Worm (Caenorhabditis elegans): ENCODE data around the gene cfim-2.

cfim-2 gene

ce11 chrIV:8973249-8973958 lies 47.3 kb downstream of the cfim-2 start, which contains the start of gene C53B4.3:
Gene C53B4.3, minus strand, starts transcription at chrIV:8973712.
- TF ChIP-seq nhr-10 (tag; optimal IDR thresholded peaks at IDR 0.05) = no peak
- TF ChIP-seq nhr-12 (tag; optimal IDR thresholded peaks at IDR 0.05) = no peak
- TF ChIP-seq lin-39 (tag; optimal IDR thresholded peaks at IDR 0.05) = no peak
- peak; percentile 7 for TF ChIP-seq lin-11 (tag; optimal IDR thresholded peaks at IDR 0.05)
- peak; percentile 1 for TF ChIP-seq ztf-4 (tag; optimal IDR thresholded peaks at IDR 0.05)
- no peak for TF ChIP-seq nhr-237 (tag; optimal IDR thresholded peaks at IDR 0.05)
- TF ChIP-seq egl-27 (tag; optimal IDR thresholded peaks at IDR 0.05) = no peak
- peak; percentile 81 for TF ChIP-seq F13H6.1 (tag; optimal IDR thresholded peaks at IDR 0.05)
- TF ChIP-seq sma-3 (GFP tag; optimal IDR thresholded peaks at IDR 0.05) = peak; percentile 76
- no peak for TF ChIP-seq ceh-82 (tag; optimal IDR thresholded peaks at IDR 0.05)
- TF ChIP-seq nhr-6 (tag; optimal IDR thresholded peaks at IDR 0.05) = no peak
- no peak for TF ChIP-seq unc-39 (tag; optimal IDR thresholded peaks at IDR 0.05)
- no peak for TF ChIP-seq ztf-11 (tag; optimal IDR thresholded peaks at IDR 0.05)
- no peak for TF ChIP-seq ZK546.5 (tag; optimal IDR thresholded peaks at IDR 0.05)
- TF ChIP-seq unc-62 (GFP tag; optimal IDR thresholded peaks at IDR 0.05) = no peak
- TF ChIP-seq C34F6.9 (tag; optimal IDR thresholded peaks at IDR 0.05) = peak; percentile 68
- no peak for TF ChIP-seq mbf-1 (tag; optimal IDR thresholded peaks at IDR 0.05)
- no peak for TF ChIP-seq nhr-77 (tag; optimal IDR thresholded peaks at IDR 0.05)
- peak; percentile 58 for TF ChIP-seq gmeb-1 (tag; optimal IDR thresholded peaks at IDR 0.05)
- peak; percentile 19 for TF ChIP-seq lin-13 (GFP tag; optimal IDR thresholded peaks at IDR 0.05)
- TF ChIP-seq lsy-2 (tag; optimal IDR thresholded peaks at IDR 0.05) = peak; percentile 51 to 75
- TF ChIP-seq sma-9 (GFP tag; optimal IDR thresholded peaks at IDR 0.05) = peak; percentile 89
- no peak for TF ChIP-seq sma-9 (tag; optimal IDR thresholded peaks at IDR 0.05)
- TF ChIP-seq nhr-11 (tag; optimal IDR thresholded peaks at IDR 0.05) = no peak
- TF ChIP-seq unc-55 (GFP tag; optimal IDR thresholded peaks at IDR 0.05) = peak; percentile 65
- peak; percentile 39 for TF ChIP-seq crh-2 (tag; optimal IDR thresholded peaks at IDR 0.05)
- TF ChIP-seq snpc-4 (tag; optimal IDR thresholded peaks at IDR 0.05) = no peak
- no peak for TF ChIP-seq aly-2 (tag; optimal IDR thresholded peaks at IDR 0.05)
- no peak for TF ChIP-seq zag-1 (tag; optimal IDR thresholded peaks at IDR 0.05)
- peak; percentile 70 for TF ChIP-seq nhr-25 (tag; optimal IDR thresholded peaks at IDR 0.05)
- no peak for TF ChIP-seq alr-1 (tag; optimal IDR thresholded peaks at IDR 0.05)
- TF ChIP-seq skn-1 (tag; optimal IDR thresholded peaks at IDR 0.05) = no peak
- TF ChIP-seq ztf-1 (GFP tag; conservative IDR thresholded peaks at IDR 0.05) = no peak
- no peak for TF ChIP-seq ama-1 (optimal IDR thresholded peaks at IDR 0.05)
- no peak for TF ChIP-seq elt-1 (tag; optimal IDR thresholded peaks at IDR 0.05)
- no peak for TF ChIP-seq nhr-23 (tag; optimal IDR thresholded peaks at IDR 0.05)
- no peak for TF ChIP-seq ceh-16 (tag; optimal IDR thresholded peaks at IDR 0.05)
- no peak for TF ChIP-seq elt-3 (tag; optimal IDR thresholded peaks at IDR 0.05)
- TF ChIP-seq nhr-129 (tag; optimal IDR thresholded peaks at IDR 0.05) = peak; percentile 24
- peak; percentile 28 for TF ChIP-seq dmd-4 (tag; optimal IDR thresholded peaks at IDR 0.05)
- no peak for TF ChIP-seq mab-5 (tag; optimal IDR thresholded peaks at IDR 0.05)
- TF ChIP-seq fos-1 (tag; optimal IDR thresholded peaks at IDR 0.05) = peak; percentile 29
- peak; percentile 26 for TF ChIP-seq sem-4 (tag; optimal IDR thresholded peaks at IDR 0.05)
- TF ChIP-seq R02D3.7 (tag; optimal IDR thresholded peaks at IDR 0.05) = no peak
- no peak for TF ChIP-seq mdl-1 (tag; optimal IDR thresholded peaks at IDR 0.05)
- TF ChIP-seq blmp-1 (tag; optimal IDR thresholded peaks at IDR 0.05; ENCODE audit: insufficient read depth) = no peak
- TF ChIP-seq peb-1 (tag; optimal IDR thresholded peaks at IDR 0.05) = no peak
- no peak for TF ChIP-seq nhr-21 (tag; optimal IDR thresholded peaks at IDR 0.05)
- no peak for TF ChIP-seq Y55F3AM.14 (GFP tag; optimal IDR thresholded peaks at IDR 0.05)

Data from whole organism, L2 larva.